Worm (Caenorhabditis elegans) whole organism, young adult: ENCODE results near the gene iglr-1.

Experiments used
- ama-1 ChIP-seq, 3 experiments: fragments of 150-350 bp in 1 of 3; sonication (generic microtip) in 2 of 3; optimal IDR thresholded peaks; 2 replicates each; lab custom pipeline; 2014 to 2018; ENCODE audit warnings: missing biosample characterization in 2 of 3, missing genetic modification characterization in 2 of 3, missing genetic modification reagents in 2 of 3
- cebp-2 ChIP-seq: fragments of 200-800 bp; sonication (Bioruptor generic); IDR thresholded peaks from 2 replicates; pipeline ENCODE4 v1.3.6; 2022; ENCODE audit warnings: missing genetic modification characterization, missing compliant biosample characterization
- die-1 ChIP-seq: sonication (generic microtip); optimal IDR thresholded peaks from 2 replicates; lab custom pipeline; 2016; ENCODE audit warnings: missing genotype, mild to moderate bottlenecking, missing genetic modification characterization, missing compliant biosample characterization
- him-1 ChIP-seq: sonication (generic microtip); optimal IDR thresholded peaks from 2 replicates; lab custom pipeline; 2016; ENCODE audit warnings: missing genotype, missing genetic modification reagents, missing genetic modification characterization, missing compliant biosample characterization
- lin-54 ChIP-seq: fragments of 200-800 bp; sonication (Bioruptor generic); optimal IDR thresholded peaks from 2 replicates; lab custom pipeline; 2018; ENCODE audit warnings: mild to moderate bottlenecking, missing genetic modification characterization, missing compliant biosample characterization
- nhr-179 ChIP-seq: sonication (generic microtip); optimal IDR thresholded peaks from 2 replicates; lab custom pipeline; 2016; ENCODE audit warnings: mild to moderate bottlenecking, missing genetic modification characterization, missing compliant biosample characterization
- unc-130 ChIP-seq: sonication (generic microtip); optimal IDR thresholded peaks from 2 replicates; lab custom pipeline; 2016; ENCODE audit warnings: missing genetic modification reagents, missing genetic modification characterization, missing compliant biosample characterization
- xnd-1 ChIP-seq: sonication (generic microtip); optimal IDR thresholded peaks from 2 replicates; lab custom pipeline; 2016; ENCODE audit warnings: missing genotype, missing genetic modification reagents, missing genetic modification characterization, missing compliant biosample characterization

- TF ChIP-seq unc-130 (no peak), lin-54 (no peak), die-1 (tag; lab: Kevin White, UChicago) (no peak), xnd-1 (tag; lab: Kevin White, UChicago) (no peak), him-1 (tag; lab: Kevin White, UChicago) (no peak), ama-1 (optimal IDR thresholded peaks at IDR 0.05; lab: Kevin White, UChicago) (no peak), ama-1 (GFP tag; optimal IDR thresholded peaks at IDR 0.05; lab: Kevin White, UChicago) (no peak), nhr-179 (tag; lab: Kevin White, UChicago) (no peak), cebp-2 (GFP tag; lab: Robert Waterston, UW) (no peak)
Measured at ce11 chrX:14960841-14961240, 30.3 kb downstream of the iglr-1 start.
